Fruit fly (Drosophila melanogaster) whole organism, prepupa: ENCODE measurements around the gene CG4271.
A peak's percentile ranks its signal among the peaks of the same experiment; 100 is the strongest.

Experiments
- CG32006 ChIP-seq: fragments of 200-800 bp; sonication (Bioruptor generic); optimal IDR thresholded peaks from 3 replicates; lab custom pipeline; 2017; ENCODE audit warnings: missing biosample characterization, mild to moderate bottlenecking, missing genetic modification characterization
- CG34406 ChIP-seq: fragments of 200-800 bp; sonication (Bioruptor generic); optimal IDR thresholded peaks from 3 replicates; lab custom pipeline; 2016; ENCODE audit warnings: missing biosample characterization, missing genetic modification characterization
- Eip78C ChIP-seq: fragments of 200-800 bp; sonication (Bioruptor generic); peaks from one replicate; lab custom pipeline; 2016; ENCODE audit warnings: missing biosample characterization, missing genetic modification characterization
- Hr4 ChIP-seq: fragments of 200-800 bp; sonication (Bioruptor generic); optimal IDR thresholded peaks from 3 replicates; lab custom pipeline; 2016; ENCODE audit warnings: missing biosample characterization, missing genetic modification characterization
- achi ChIP-seq: fragments of 200-800 bp; sonication (Bioruptor generic); optimal IDR thresholded peaks from 3 replicates; lab custom pipeline; 2016; ENCODE audit warnings: missing biosample characterization, missing genetic modification characterization
- esn ChIP-seq: fragments of 200-800 bp; sonication (Bioruptor generic); optimal IDR thresholded peaks from 2 replicates; lab custom pipeline; 2016; ENCODE audit warnings: missing biosample characterization, mild to moderate bottlenecking, missing genetic modification characterization, moderate library complexity
- fd59A ChIP-seq: fragments of 200-800 bp; sonication (Bioruptor generic); optimal IDR thresholded peaks from 2 replicates; lab custom pipeline; 2017; ENCODE audit warnings: missing biosample characterization, mild to moderate bottlenecking, missing genetic modification characterization, missing genetic modification reagents
- vri ChIP-seq: fragments of 200-800 bp; sonication (Bioruptor generic); optimal IDR thresholded peaks from 3 replicates; lab custom pipeline; 2016; ENCODE audit warnings: missing biosample characterization, mild to moderate bottlenecking, missing genetic modification characterization

Gene CG4271

dm6 chr2L:2311449-2311848, 26.5 kb downstream of the CG4271 start, which contains the start of gene eys:
eys (plus strand) TSS chr2L:2311680.
- TF ChIP-seq esn (GFP tag; lab: Kevin White, UChicago) (no peak), Hr4 (no peak), Eip78C (GFP tag; lab: Kevin White, UChicago) (no peak), achi (no peak), fd59A (GFP tag; lab: Kevin White, UChicago) (no peak), vri (no peak)

- no peak for TF ChIP-seq CG34406 (GFP tag; lab: Kevin White, UChicago)
- peak; percentile 6 for TF ChIP-seq CG32006 (GFP tag; lab: Kevin White, UChicago)
- no peak for TF ChIP-seq Eip78C (GFP tag; lab: Kevin White, UChicago)
Measured at dm6 chr2L:2314165-2314564, 29.2 kb downstream of the CG4271 start.
